Worm (Caenorhabditis elegans) whole organism, L2 larva: ENCODE results near the gene try-8.

Experiments
- aly-2 ChIP-seq: fragments of 150-350 bp; optimal IDR thresholded peaks from 2 replicates; lab custom pipeline; 2014; ENCODE audit warnings: missing biosample characterization, missing genetic modification characterization
- ceh-16 ChIP-seq: fragments of 150-350 bp; optimal IDR thresholded peaks from 2 replicates; lab custom pipeline; 2014; ENCODE audit warnings: missing biosample characterization, missing genetic modification characterization
- dmd-4 ChIP-seq: sonication (generic microtip); optimal IDR thresholded peaks from 2 replicates; lab custom pipeline; 2017; ENCODE audit warnings: missing biosample characterization, missing genetic modification characterization
- fos-1 ChIP-seq: fragments of 150-350 bp; optimal IDR thresholded peaks from 2 replicates; lab custom pipeline; 2014; ENCODE audit warnings: missing biosample characterization, missing genetic modification characterization
- lin-13 ChIP-seq: fragments of 150-350 bp; optimal IDR thresholded peaks from 2 replicates; lab custom pipeline; 2014; ENCODE audit warnings: missing biosample characterization, missing genetic modification reagents, missing genetic modification characterization
- nhr-10 ChIP-seq: sonication (generic microtip); optimal IDR thresholded peaks from 2 replicates; lab custom pipeline; 2017; ENCODE audit warnings: missing biosample characterization, missing genetic modification characterization
- nhr-11 ChIP-seq: fragments of 150-350 bp; optimal IDR thresholded peaks from 2 replicates; lab custom pipeline; 2014; ENCODE audit warnings: missing biosample characterization, missing genetic modification characterization
- nhr-21 ChIP-seq: fragments of 150-350 bp; optimal IDR thresholded peaks from 2 replicates; lab custom pipeline; 2014; ENCODE audit warnings: missing biosample characterization, missing genetic modification characterization
- nhr-77 ChIP-seq: fragments of 150-350 bp; optimal IDR thresholded peaks from 2 replicates; lab custom pipeline; 2014; ENCODE audit warnings: missing biosample characterization, missing genetic modification characterization
- skn-1 ChIP-seq: sonication (generic microtip); optimal IDR thresholded peaks from 2 replicates; lab custom pipeline; 2017; ENCODE audit warnings: missing biosample characterization, missing genetic modification characterization
- sma-9 ChIP-seq, 2 experiments: fragments of 150-350 bp in 1 of 2; sonication (generic microtip) in 1 of 2; optimal IDR thresholded peaks; 2 replicates each; lab custom pipeline; 2014 to 2016; ENCODE audit warnings: missing genetic modification characterization in 2 of 2, mild to moderate bottlenecking in 1 of 2, missing biosample characterization in 1 of 2, missing compliant biosample characterization in 1 of 2, missing genetic modification reagents in 1 of 2, moderate library complexity in 1 of 2
- unc-55 ChIP-seq: fragments of 150-350 bp; sonication (generic microtip); optimal IDR thresholded peaks from 3 replicates; lab custom pipeline; 2014; ENCODE audit warnings: missing biosample characterization, missing genetic modification reagents, missing genetic modification characterization
- unc-62 ChIP-seq: fragments of 150-350 bp; optimal IDR thresholded peaks from 2 replicates; lab custom pipeline; 2014; ENCODE audit warnings: missing biosample characterization, missing genetic modification reagents, missing genetic modification characterization
- ztf-11 ChIP-seq: sonication (generic microtip); optimal IDR thresholded peaks from 2 replicates; lab custom pipeline; 2017; ENCODE audit warnings: missing biosample characterization, missing genetic modification characterization

DNA sequence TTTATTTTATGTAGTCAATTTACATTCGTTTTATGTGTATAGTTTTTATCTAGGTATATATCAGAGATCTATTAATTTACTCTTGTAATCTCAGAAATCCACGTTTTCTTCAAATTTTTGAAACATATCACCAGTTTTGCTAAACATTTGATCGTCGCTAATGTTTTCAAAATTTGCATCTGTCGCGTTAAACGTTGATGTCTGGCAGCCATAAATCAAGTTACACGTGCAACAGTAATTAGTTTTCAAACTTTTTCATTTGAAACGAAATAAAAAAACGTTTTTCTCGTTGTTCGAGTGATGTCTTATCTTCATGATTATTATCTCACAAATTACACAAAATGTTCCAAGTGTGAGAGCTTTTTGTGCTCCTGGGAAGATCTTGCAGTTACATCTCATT, 43.3 kb upstream of the try-8 start, which contains the start of gene srh-79:
- TF ChIP-seq nhr-10 (tag; lab: Kevin White, UChicago) (no peak), unc-62 (no peak), ceh-16 (tag; lab: Kevin White, UChicago) (no peak), unc-55 (GFP tag; lab: Kevin White, UChicago) (no peak), sma-9 (GFP tag; optimal IDR thresholded peaks at IDR 0.05; lab: Kevin White, UChicago) (no peak), sma-9 (tag; optimal IDR thresholded peaks at IDR 0.05; lab: Kevin White, UChicago) (no peak), dmd-4 (tag; lab: Kevin White, UChicago) (no peak), nhr-77 (tag; lab: Kevin White, UChicago) (no peak), fos-1 (tag; lab: Kevin White, UChicago) (no peak), skn-1 (no peak), ztf-11 (tag; lab: Kevin White, UChicago) (no peak), nhr-11 (no peak), nhr-21 (tag; lab: Kevin White, UChicago) (no peak), lin-13 (GFP tag; lab: Kevin White, UChicago) (no peak), aly-2 (tag; lab: Kevin White, UChicago) (no peak)
